Worm (Caenorhabditis elegans): ENCODE data around the gene zip-9.
A peak's percentile ranks its signal among the peaks of the same experiment; 100 is the strongest.

Gene zip-9

ce11 chrV:10897172-10897571 lies 45.1 kb upstream of the zip-9 start (continued):
- TF ChIP-seq lin-11 (tag; optimal IDR thresholded peaks at IDR 0.05): peak; percentile 36
- 0 out of 2 replicates have a peak, but pooled peaks have one; percentile 36 for TF ChIP-seq unc-3 (GFP tag; conservative IDR thresholded peaks at IDR 0.05)
- no peak for TF ChIP-seq unc-3 (tag; optimal IDR thresholded peaks at IDR 0.05)
- TF ChIP-seq pros-1 (tag; optimal IDR thresholded peaks at IDR 0.05): peak; percentile 62
- TF ChIP-seq tbx-2 (tag; optimal IDR thresholded peaks at IDR 0.05): peak; percentile 92
- TF ChIP-seq hlh-6 (tag; optimal IDR thresholded peaks at IDR 0.05): no peak
- TF ChIP-seq rnt-1 (tag; optimal IDR thresholded peaks at IDR 0.05): peak; percentile 85
- peak; percentile 85 for TF ChIP-seq ref-2 (tag; optimal IDR thresholded peaks at IDR 0.05)
- TF ChIP-seq ceh-9 (tag; optimal IDR thresholded peaks at IDR 0.05): no peak
- TF ChIP-seq hlh-15 (tag; optimal IDR thresholded peaks at IDR 0.05): no peak
- TF ChIP-seq gmeb-2 (tag; optimal IDR thresholded peaks at IDR 0.05): peak; percentile 75
- TF ChIP-seq ceh-22 (tag; optimal IDR thresholded peaks at IDR 0.05): no peak
- peak; percentile 85 for TF ChIP-seq unc-42 (tag; optimal IDR thresholded peaks at IDR 0.05)
- peak; percentile 80 for TF ChIP-seq ets-4 (tag; optimal IDR thresholded peaks at IDR 0.05)
- peak; percentile 65 for TF ChIP-seq ahr-1 (tag; optimal IDR thresholded peaks at IDR 0.05)
- peak; percentile 60 for TF ChIP-seq hlh-30 (tag; optimal IDR thresholded peaks at IDR 0.05; ENCODE audit: insufficient read depth)
- no peak for TF ChIP-seq ttx-3 (tag; optimal IDR thresholded peaks at IDR 0.05)
- TF ChIP-seq pha-2 (tag; optimal IDR thresholded peaks at IDR 0.05): peak; percentile 54
- peak; percentile 88 for TF ChIP-seq ceh-18 (tag; optimal IDR thresholded peaks at IDR 0.05)
- peak; percentile 4 for TF ChIP-seq ceh-6 (GFP tag; optimal IDR thresholded peaks at IDR 0.05)
- peak; percentile 66 for TF ChIP-seq che-1 (tag; optimal IDR thresholded peaks at IDR 0.05)
- TF ChIP-seq K09A11.1 (tag; optimal IDR thresholded peaks at IDR 0.05; ENCODE audit: insufficient read depth): peak; percentile 23
- TF ChIP-seq sox-4 (tag; optimal IDR thresholded peaks at IDR 0.05): peak; percentile 52
- peak; percentile 4 for TF ChIP-seq C38D4.7 (GFP tag; optimal IDR thresholded peaks at IDR 0.05)
- peak; percentile 66 for TF ChIP-seq F13H6.1 (tag; optimal IDR thresholded peaks at IDR 0.05)
- peak; percentile 47; the same call in 1 of the 2 replicates for TF ChIP-seq ceh-45 (GFP tag; IDR thresholded peaks at IDR 0.05)
- TF ChIP-seq T23F11.4 (GFP tag; optimal IDR thresholded peaks at IDR 0.05): peak; percentile 21
- TF ChIP-seq ceh-34 (tag; optimal IDR thresholded peaks at IDR 0.05): peak; percentile 89
- TF ChIP-seq pha-4 (tag; optimal IDR thresholded peaks at IDR 0.05): no peak
- peak; percentile 95 for TF ChIP-seq nfya-1 (tag; optimal IDR thresholded peaks at IDR 0.05)
- peak; percentile 57 for TF ChIP-seq pat-9 (tag; optimal IDR thresholded peaks at IDR 0.05)
- TF ChIP-seq ceh-31 (tag; optimal IDR thresholded peaks at IDR 0.05): peak; percentile 90
- TF ChIP-seq unc-86 (tag; optimal IDR thresholded peaks at IDR 0.05): peak; percentile 74
- peak; percentile 26 for TF ChIP-seq tbx-7 (tag; optimal IDR thresholded peaks at IDR 0.05)
- TF ChIP-seq ceh-2 (tag; optimal IDR thresholded peaks at IDR 0.05): peak; percentile 66
- peak; percentile 93 for TF ChIP-seq unc-55 (GFP tag; optimal IDR thresholded peaks at IDR 0.05)
- TF ChIP-seq madf-2 (tag; optimal IDR thresholded peaks at IDR 0.05): peak; percentile 79

ce11 chrV:10898107-10898506 lies 44.2 kb upstream of the zip-9 start, which contains the start of gene F32D8.7:
F32D8.7 (plus strand) TSS chrV:10898435.
- no peak for TF ChIP-seq rnt-1 (tag; optimal IDR thresholded peaks at IDR 0.05)
- no peak for TF ChIP-seq hlh-15 (tag; optimal IDR thresholded peaks at IDR 0.05)
- TF ChIP-seq ets-4 (tag; optimal IDR thresholded peaks at IDR 0.05): no peak
- no peak for TF ChIP-seq gmeb-2 (tag; optimal IDR thresholded peaks at IDR 0.05)
- TF ChIP-seq hlh-30 (tag; optimal IDR thresholded peaks at IDR 0.05; ENCODE audit: insufficient read depth): no peak
- no peak for TF ChIP-seq K02D7.2 (tag; optimal IDR thresholded peaks at IDR 0.05)
- no peak for TF ChIP-seq lim-6 (tag; optimal IDR thresholded peaks at IDR 0.05)
- TF ChIP-seq ceh-14 (tag; optimal IDR thresholded peaks at IDR 0.05): no peak

ce11 chrV:10898629-10899028 lies 43.6 kb upstream of the zip-9 start:
- TF ChIP-seq ref-2 (tag; optimal IDR thresholded peaks at IDR 0.05) (no peak), syd-9 (tag; optimal IDR thresholded peaks at IDR 0.05) (no peak), gmeb-2 (tag; optimal IDR thresholded peaks at IDR 0.05) (no peak), dmd-4 (tag; optimal IDR thresholded peaks at IDR 0.05; ENCODE audit: borderline replicate concordance) (no peak), sdc-2 (tag; optimal IDR thresholded peaks at IDR 0.05) (no peak), ceh-30 (tag; optimal IDR thresholded peaks at IDR 0.05) (no peak), ahr-1 (tag; optimal IDR thresholded peaks at IDR 0.05) (no peak), odd-2 (tag; optimal IDR thresholded peaks at IDR 0.05) (no peak), tbx-7 (tag; optimal IDR thresholded peaks at IDR 0.05) (no peak), Y22D7AL.16 (tag; optimal IDR thresholded peaks at IDR 0.05) (no peak), fax-1 (tag; optimal IDR thresholded peaks at IDR 0.05) (no peak), nfya-1 (tag; optimal IDR thresholded peaks at IDR 0.05) (no peak), F13H6.1 (tag; optimal IDR thresholded peaks at IDR 0.05) (no peak), fkh-6 (tag; optimal IDR thresholded peaks at IDR 0.05) (no peak), ceh-34 (tag; optimal IDR thresholded peaks at IDR 0.05) (no peak), K09A11.1 (tag; optimal IDR thresholded peaks at IDR 0.05; ENCODE audit: insufficient read depth) (no peak), rnt-1 (tag; optimal IDR thresholded peaks at IDR 0.05) (no peak), ceh-9 (tag; optimal IDR thresholded peaks at IDR 0.05) (no peak), K02D7.2 (tag; optimal IDR thresholded peaks at IDR 0.05) (no peak), C38D4.7 (GFP tag; optimal IDR thresholded peaks at IDR 0.05) (no peak)

All from whole organism, late embryonic.